Fruit fly (Drosophila melanogaster): ENCODE results near the gene CG34355.

CG34355 gene

DNA sequence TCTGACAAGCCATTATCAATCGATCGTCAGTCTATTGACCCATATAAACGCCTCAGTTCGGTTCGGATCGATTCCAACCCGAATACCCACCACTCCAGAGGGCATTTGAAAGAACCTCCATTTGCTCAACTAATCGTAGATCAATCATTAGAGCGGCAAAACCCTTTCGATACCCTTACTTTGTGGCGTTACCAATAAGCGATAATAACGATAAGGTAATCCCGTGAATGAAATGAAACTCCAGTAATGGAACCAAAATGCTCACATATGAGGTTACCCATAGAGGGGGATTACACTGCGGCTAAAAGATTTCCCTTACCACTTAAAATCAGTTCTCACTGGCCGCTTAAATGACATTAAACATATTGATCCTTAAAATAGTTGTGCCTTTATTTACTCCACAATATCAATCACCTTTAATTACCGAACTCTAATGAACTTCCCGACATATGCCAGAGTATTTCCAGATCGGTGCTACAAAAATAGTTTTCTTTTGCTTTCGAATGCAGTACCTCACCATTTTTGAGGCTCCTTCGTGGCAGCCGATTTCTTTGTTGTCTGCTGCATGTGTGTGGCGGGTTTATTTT lies 69.0 kb downstream of the CG34355 start (continued):
- no peak for TF ChIP-seq BtbVII (GFP tag; optimal IDR thresholded peaks at IDR 0.05)
- TF ChIP-seq dan (GFP tag; IDR thresholded peaks at IDR 0.05) = no peak
- TF ChIP-seq gsb-n (tag; optimal IDR thresholded peaks at IDR 0.05) = peak; percentile 14
- TF ChIP-seq CG17568 (GFP tag; optimal IDR thresholded peaks at IDR 0.05) = no peak
- no peak for TF ChIP-seq emc (GFP tag; optimal IDR thresholded peaks at IDR 0.05)
- TF ChIP-seq pho (GFP tag; optimal IDR thresholded peaks at IDR 0.05) = no peak
- TF ChIP-seq fd96Cb (tag; optimal IDR thresholded peaks at IDR 0.05) = peak; percentile 48
- TF ChIP-seq fd64A (GFP tag; optimal IDR thresholded peaks at IDR 0.05) = no peak
- TF ChIP-seq jing (GFP tag; optimal IDR thresholded peaks at IDR 0.05) = no peak
- TF ChIP-seq Optix (GFP tag; IDR thresholded peaks at IDR 0.05) = peak; percentile 37; the same call in 1 of the 3 replicates
- no peak for TF ChIP-seq fd3F (GFP tag; optimal IDR thresholded peaks at IDR 0.05)
- no peak for TF ChIP-seq CG8359 (GFP tag; optimal IDR thresholded peaks at IDR 0.05; ENCODE audit: borderline replicate concordance)
- TF ChIP-seq ara (GFP tag; IDR thresholded peaks at IDR 0.05) = peak; percentile 55
- TF ChIP-seq Sry-δ (GFP tag; optimal IDR thresholded peaks at IDR 0.05) = no peak
- no peak for TF ChIP-seq Poxn (GFP tag; IDR thresholded peaks at IDR 0.05)
- no peak for TF ChIP-seq CG31224 (GFP tag; IDR thresholded peaks at IDR 0.05)
- no peak for TF ChIP-seq Fer2 (tag; optimal IDR thresholded peaks at IDR 0.05)
- TF ChIP-seq CG12236 (GFP tag; optimal IDR thresholded peaks at IDR 0.05) = peak; percentile 1
- TF ChIP-seq crp (GFP tag; optimal IDR thresholded peaks at IDR 0.05) = no peak
- TF ChIP-seq CG3995 (GFP tag; optimal IDR thresholded peaks at IDR 0.05) = no peak
- no peak for TF ChIP-seq gce (GFP tag; IDR thresholded peaks at IDR 0.05)
- peak; percentile 6 for TF ChIP-seq CG15696 (tag; optimal IDR thresholded peaks at IDR 0.05)
- no peak for TF ChIP-seq CG32532 (GFP tag; IDR thresholded peaks at IDR 0.05)
- peak; percentile 35 for TF ChIP-seq grau (tag; optimal IDR thresholded peaks at IDR 0.05)
- no peak for TF ChIP-seq YL-1 (GFP tag; optimal IDR thresholded peaks at IDR 0.05)
- TF ChIP-seq CG17802 (tag; optimal IDR thresholded peaks at IDR 0.05) = peak; percentile 6
- peak; percentile 53 for TF ChIP-seq gem (tag; optimal IDR thresholded peaks at IDR 0.05)
- TF ChIP-seq CG18764 (GFP tag; optimal IDR thresholded peaks at IDR 0.05) = no peak
- TF ChIP-seq Awh (GFP tag; IDR thresholded peaks at IDR 0.05) = no peak
- no peak for TF ChIP-seq nom (GFP tag; optimal IDR thresholded peaks at IDR 0.05)
- no peak for TF ChIP-seq Ravus (GFP tag; IDR thresholded peaks at IDR 0.05)
- TF ChIP-seq E2f1 (GFP tag; IDR thresholded peaks at IDR 0.05) = no peak
- TF ChIP-seq CrebB (tag; optimal IDR thresholded peaks at IDR 0.05) = no peak
- TF ChIP-seq CG11696 (GFP tag; IDR thresholded peaks at IDR 0.05) = no peak
- no peak for TF ChIP-seq Dll (GFP tag; IDR thresholded peaks at IDR 0.05; ENCODE audit: partially characterized antibody)
- no peak for TF ChIP-seq ken (GFP tag; IDR thresholded peaks at IDR 0.05)
- no peak for TF ChIP-seq br (optimal IDR thresholded peaks at IDR 0.05)
- no peak for TF ChIP-seq danr (GFP tag; IDR thresholded peaks at IDR 0.05)
- no peak for TF ChIP-seq Pdp1 (GFP tag; optimal IDR thresholded peaks at IDR 0.05)
- TF ChIP-seq CG7372 (GFP tag; IDR thresholded peaks at IDR 0.05) = no peak
- no peak for TF ChIP-seq CG1832 (GFP tag; optimal IDR thresholded peaks at IDR 0.05)
- TF ChIP-seq NC2β (GFP tag; optimal IDR thresholded peaks at IDR 0.05) = peak; percentile 27
- TF ChIP-seq salm (tag; optimal IDR thresholded peaks at IDR 0.05) = no peak
- no peak for TF ChIP-seq Dip3 (GFP tag; optimal IDR thresholded peaks at IDR 0.05)
- TF ChIP-seq gfzf (GFP tag; optimal IDR thresholded peaks at IDR 0.05) = no peak
- TF ChIP-seq Stat92E (GFP tag; optimal IDR thresholded peaks at IDR 0.05) = peak in 1 of 3 experiments; percentile 11
- no peak for TF ChIP-seq CG10565 (GFP tag; optimal IDR thresholded peaks at IDR 0.05)
- no peak for TF ChIP-seq Doc3 (GFP tag; IDR thresholded peaks at IDR 0.05; ENCODE audit: partially characterized antibody)
- TF ChIP-seq Jarid2 (GFP tag; optimal IDR thresholded peaks at IDR 0.05) = no peak
- TF ChIP-seq C15 (GFP tag; IDR thresholded peaks at IDR 0.05) = no peak
- peak; percentile 37 for TF ChIP-seq Ssrp (tag; optimal IDR thresholded peaks at IDR 0.05)

Data from whole organism, embryonic.